Fruit fly (Drosophila melanogaster) whole organism, wandering third instar larva: ENCODE results near the gene CG7519.

Source experiments
- GATAd ChIP-seq: sonication (Bioruptor generic); optimal IDR thresholded peaks from 2 replicates; lab custom pipeline; 2016; ENCODE audit warnings: missing biosample characterization, missing genetic modification characterization
- Myc ChIP-seq: fragments of >200 bp; optimal IDR thresholded peaks from 2 replicates; lab custom pipeline; 2017
- N ChIP-seq: fragments of >200 bp; optimal IDR thresholded peaks from 2 replicates; lab custom pipeline; 2018; ENCODE audit warnings: missing biosample characterization, missing external identifiers, missing genetic modification characterization
- OdsH ChIP-seq: fragments of 200-800 bp; sonication (Bioruptor generic); optimal IDR thresholded peaks from 2 replicates; lab custom pipeline; 2016; ENCODE audit warnings: missing biosample characterization, mild to moderate bottlenecking, missing genetic modification characterization
- Rel ChIP-seq, 2 experiments: fragments of 200-800 bp; sonication (Bioruptor generic) in 1 of 2; optimal IDR thresholded peaks; 2 replicates in 1 of 2; 3 replicates in 1 of 2; lab custom pipeline; 2016 to 2019; ENCODE audit warnings: mild to moderate bottlenecking in 2 of 2, missing biosample characterization in 2 of 2, missing genetic modification characterization in 2 of 2, moderate library complexity in 1 of 2
- foxo ChIP-seq, 2 experiments: fragments of 200-800 bp; sonication (Bioruptor generic); optimal IDR thresholded peaks; 2 replicates in 1 of 2; 3 replicates in 1 of 2; lab custom pipeline; 2016 to 2017; ENCODE audit warnings: missing biosample characterization in 2 of 2, missing genetic modification characterization in 2 of 2
- h ChIP-seq: fragments of 200-800 bp; sonication (Bioruptor generic); optimal IDR thresholded peaks from 3 replicates; lab custom pipeline; 2016; ENCODE audit warnings: missing biosample characterization, mild to moderate bottlenecking, missing genetic modification characterization
- sv ChIP-seq: fragments of 200-800 bp; sonication (Bioruptor generic); optimal IDR thresholded peaks from 3 replicates; lab custom pipeline; 2016; ENCODE audit warnings: missing biosample characterization, missing genetic modification characterization

dm6 chr3L:21515823-21516715 lies 23.2 kb downstream of the CG7519 start, which contains the start of the genes SAK and Cdk12:
- TF ChIP-seq h (GFP tag; lab: Kevin White, UChicago) (peak; percentile 70), Myc (lab: Kevin White, UChicago) (peak; percentile 18), sv (GFP tag; lab: Kevin White, UChicago) (peak; percentile 79), foxo (GFP tag; optimal IDR thresholded peaks at IDR 0.05; lab: Kevin White, UChicago) (peak in 1 of 2 experiments; percentile 89), OdsH (GFP tag; lab: Kevin White, UChicago) (peak; percentile 77), GATAd (peak; percentile 50), N (peak; percentile 69), Rel (GFP tag; optimal IDR thresholded peaks at IDR 0.05; lab: Kevin White, UChicago) (peak; percentile 42), Rel (tag; optimal IDR thresholded peaks at IDR 0.05; lab: Kevin White, UChicago) (peak; percentile 48)
